Fruit fly (Drosophila melanogaster): Measurements from ENCODE around the gene CG31100.

CG31100 gene

dm6 chr3R:8969926-8970306, 33.5 kb downstream of the CG31100 start:
- TF ChIP-seq usp (GFP tag; optimal IDR thresholded peaks at IDR 0.05) (no peak), EcR (GFP tag; optimal IDR thresholded peaks at IDR 0.05) (no peak), psq (optimal IDR thresholded peaks at IDR 0.05) (no peak), Dll (optimal IDR thresholded peaks at IDR 0.05) (no peak), CG8478 (optimal IDR thresholded peaks at IDR 0.05) (no peak)

- no peak for TF ChIP-seq CG8478 (optimal IDR thresholded peaks at IDR 0.05)
- peak; percentile 71 for TF ChIP-seq Dll (optimal IDR thresholded peaks at IDR 0.05)
- TF ChIP-seq EcR (GFP tag; optimal IDR thresholded peaks at IDR 0.05) = no peak
These were observed 34.0 kb downstream of the CG31100 start for dm6 chr3R:8969301-8969925.

- TF ChIP-seq usp (GFP tag; optimal IDR thresholded peaks at IDR 0.05) (no peak), CG8478 (optimal IDR thresholded peaks at IDR 0.05) (no peak), pan (optimal IDR thresholded peaks at IDR 0.05) (no peak), Dll (optimal IDR thresholded peaks at IDR 0.05) (no peak), psq (optimal IDR thresholded peaks at IDR 0.05) (no peak), EcR (GFP tag; optimal IDR thresholded peaks at IDR 0.05) (no peak)
These were observed 34.6 kb downstream of the CG31100 start for dm6 chr3R:8968837-8969236.

- TF ChIP-seq psq (optimal IDR thresholded peaks at IDR 0.05) (no peak), CG8478 (optimal IDR thresholded peaks at IDR 0.05) (no peak), usp (GFP tag; optimal IDR thresholded peaks at IDR 0.05) (no peak), Dll (optimal IDR thresholded peaks at IDR 0.05) (no peak), pan (optimal IDR thresholded peaks at IDR 0.05) (no peak), EcR (GFP tag; optimal IDR thresholded peaks at IDR 0.05) (no peak)
These were observed 36.9 kb downstream of the CG31100 start for dm6 chr3R:8966598-8966997.

- TF ChIP-seq Dll (optimal IDR thresholded peaks at IDR 0.05) = no peak
- TF ChIP-seq pan (optimal IDR thresholded peaks at IDR 0.05) = no peak
- no peak for TF ChIP-seq usp (GFP tag; optimal IDR thresholded peaks at IDR 0.05)
- TF ChIP-seq EcR (GFP tag; optimal IDR thresholded peaks at IDR 0.05) = no peak
- no peak for TF ChIP-seq CG8478 (optimal IDR thresholded peaks at IDR 0.05)
- no peak for TF ChIP-seq psq (optimal IDR thresholded peaks at IDR 0.05)
These were observed 37.9 kb downstream of the CG31100 start for dm6 chr3R:8965546-8965945.

dm6 chr3R:8963756-8964342, 39.6 kb downstream of the CG31100 start:
- TF ChIP-seq EcR (GFP tag; optimal IDR thresholded peaks at IDR 0.05) (no peak), CG8478 (optimal IDR thresholded peaks at IDR 0.05) (no peak), pan (optimal IDR thresholded peaks at IDR 0.05) (no peak), psq (optimal IDR thresholded peaks at IDR 0.05) (no peak), usp (GFP tag; optimal IDR thresholded peaks at IDR 0.05) (no peak), Dll (optimal IDR thresholded peaks at IDR 0.05) (no peak)

dm6 chr3R:8962860-8963755, 40.3 kb downstream of the CG31100 start, which contains the start of gene ich:
ich (minus strand) TSS chr3R:8963037.
- TF ChIP-seq Dll (optimal IDR thresholded peaks at IDR 0.05) = no peak
- no peak for TF ChIP-seq pan (optimal IDR thresholded peaks at IDR 0.05)
- TF ChIP-seq psq (optimal IDR thresholded peaks at IDR 0.05) = no peak
- no peak for TF ChIP-seq CG8478 (optimal IDR thresholded peaks at IDR 0.05)
- TF ChIP-seq usp (GFP tag; optimal IDR thresholded peaks at IDR 0.05) = no peak
- TF ChIP-seq EcR (GFP tag; optimal IDR thresholded peaks at IDR 0.05) = no peak

- TF ChIP-seq Dll (optimal IDR thresholded peaks at IDR 0.05) (no peak), EcR (GFP tag; optimal IDR thresholded peaks at IDR 0.05) (no peak), psq (optimal IDR thresholded peaks at IDR 0.05) (no peak), CG8478 (optimal IDR thresholded peaks at IDR 0.05) (no peak), usp (GFP tag; optimal IDR thresholded peaks at IDR 0.05) (no peak), pan (optimal IDR thresholded peaks at IDR 0.05) (no peak)
These were observed 43.1 kb downstream of the CG31100 start for dm6 chr3R:8960329-8960728.

dm6 chr3R:8959153-8959552, 44.3 kb downstream of the CG31100 start:
- TF ChIP-seq pan (optimal IDR thresholded peaks at IDR 0.05) (no peak), psq (optimal IDR thresholded peaks at IDR 0.05) (no peak), EcR (GFP tag; optimal IDR thresholded peaks at IDR 0.05) (no peak), usp (GFP tag; optimal IDR thresholded peaks at IDR 0.05) (no peak), Dll (optimal IDR thresholded peaks at IDR 0.05) (no peak)

dm6 chr3R:8958300-8958699, 45.1 kb downstream of the CG31100 start:
- TF ChIP-seq pan (optimal IDR thresholded peaks at IDR 0.05) = no peak
- TF ChIP-seq psq (optimal IDR thresholded peaks at IDR 0.05) = no peak
- no peak for TF ChIP-seq CG8478 (optimal IDR thresholded peaks at IDR 0.05)
- no peak for TF ChIP-seq Dll (optimal IDR thresholded peaks at IDR 0.05)
- no peak for TF ChIP-seq usp (GFP tag; optimal IDR thresholded peaks at IDR 0.05)
- no peak for TF ChIP-seq EcR (GFP tag; optimal IDR thresholded peaks at IDR 0.05)

dm6 chr3R:8957739-8958138, 45.7 kb downstream of the CG31100 start:
- no peak for TF ChIP-seq usp (GFP tag; optimal IDR thresholded peaks at IDR 0.05)
- no peak for TF ChIP-seq pan (optimal IDR thresholded peaks at IDR 0.05)
- no peak for TF ChIP-seq CG8478 (optimal IDR thresholded peaks at IDR 0.05)
- TF ChIP-seq EcR (GFP tag; optimal IDR thresholded peaks at IDR 0.05) = no peak
- TF ChIP-seq psq (optimal IDR thresholded peaks at IDR 0.05) = no peak
- TF ChIP-seq Dll (optimal IDR thresholded peaks at IDR 0.05) = no peak

- TF ChIP-seq CG8478 (optimal IDR thresholded peaks at IDR 0.05) (no peak), usp (GFP tag; optimal IDR thresholded peaks at IDR 0.05) (no peak), EcR (GFP tag; optimal IDR thresholded peaks at IDR 0.05) (no peak), pan (optimal IDR thresholded peaks at IDR 0.05) (no peak), Dll (optimal IDR thresholded peaks at IDR 0.05) (no peak), psq (optimal IDR thresholded peaks at IDR 0.05) (no peak)
These were observed 47.1 kb downstream of the CG31100 start for dm6 chr3R:8956333-8956732.

Measured in whole organism.